Worm (Caenorhabditis elegans): ENCODE results near the gene K09B3.1.

The K09B3.1 gene

DNA sequence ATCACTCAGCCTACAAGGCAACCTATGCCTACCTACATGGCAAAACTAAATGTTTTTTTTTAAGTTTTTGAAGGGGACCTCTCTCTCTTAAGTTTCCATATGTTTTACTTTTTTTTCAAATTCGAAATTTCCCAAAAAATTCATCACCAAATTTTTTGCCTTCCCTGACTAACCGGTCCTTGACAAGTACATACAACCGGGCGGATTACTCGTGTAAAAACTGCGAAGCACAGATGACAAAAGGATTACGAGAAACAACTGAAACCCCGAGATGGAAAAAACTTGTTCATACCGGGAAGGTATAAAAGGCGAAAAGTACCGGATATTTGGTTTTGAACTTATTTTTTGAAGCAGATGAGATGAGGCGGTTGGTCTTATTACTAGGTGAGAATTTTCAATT, at the start of gene K09B3.1:
K09B3.1 (plus strand) TSS at position 301 of the 400 bp plus-strand sequence.
- TF ChIP-seq W03F9.2 (tag; optimal IDR thresholded peaks at IDR 0.05) = no peak
- no peak for TF ChIP-seq dao-5 (tag; optimal IDR thresholded peaks at IDR 0.05)
- TF ChIP-seq him-1 (tag; optimal IDR thresholded peaks at IDR 0.05) = no peak

DNA sequence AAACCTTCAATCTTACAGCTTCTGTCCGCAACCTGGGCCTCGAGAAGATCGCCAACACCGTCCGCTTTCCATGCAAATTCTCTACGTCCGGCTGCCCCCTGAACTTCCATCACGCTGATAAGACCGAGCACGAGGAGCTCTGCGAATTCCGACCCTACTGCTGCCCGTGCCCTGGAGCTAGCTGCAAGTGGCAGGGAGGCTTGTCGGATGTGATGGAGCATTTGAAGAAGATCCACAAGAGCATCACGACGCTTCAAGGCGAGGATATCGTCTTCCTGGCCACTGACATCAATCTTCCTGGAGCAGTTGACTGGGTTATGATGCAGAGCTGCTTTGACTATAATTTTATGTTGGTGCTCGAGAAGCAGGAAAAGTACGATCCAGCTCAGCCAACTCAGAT, 48.7 kb upstream of the K09B3.1 start:
- no peak for TF ChIP-seq him-1 (tag; optimal IDR thresholded peaks at IDR 0.05)
- no peak for TF ChIP-seq dao-5 (tag; optimal IDR thresholded peaks at IDR 0.05)
- no peak for TF ChIP-seq W03F9.2 (tag; optimal IDR thresholded peaks at IDR 0.05)

DNA sequence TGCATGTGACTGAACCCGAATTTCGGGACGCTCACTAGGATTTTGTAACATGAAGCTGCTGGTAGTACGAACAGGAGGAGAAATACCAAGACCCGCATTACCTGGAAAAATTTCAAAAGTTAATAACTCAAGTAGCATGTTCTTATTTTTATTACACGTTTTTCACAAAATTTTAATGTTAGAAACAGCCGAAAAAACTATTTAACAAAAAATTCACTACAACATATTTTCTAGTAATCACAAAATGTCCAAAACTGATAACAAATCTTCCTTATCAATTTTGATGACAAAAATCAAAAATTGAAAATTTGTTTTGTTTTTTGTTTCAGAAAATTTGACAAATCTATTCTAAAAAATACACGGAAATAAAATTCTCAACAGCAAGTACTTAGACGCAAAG, 43.5 kb upstream of the K09B3.1 start, which contains the start of gene ugt-45:
ugt-45 (minus strand) TSS at position 101 of the 400 bp plus-strand sequence.
- TF ChIP-seq W03F9.2 (tag; optimal IDR thresholded peaks at IDR 0.05) (no peak), dao-5 (tag; optimal IDR thresholded peaks at IDR 0.05) (no peak)

DNA sequence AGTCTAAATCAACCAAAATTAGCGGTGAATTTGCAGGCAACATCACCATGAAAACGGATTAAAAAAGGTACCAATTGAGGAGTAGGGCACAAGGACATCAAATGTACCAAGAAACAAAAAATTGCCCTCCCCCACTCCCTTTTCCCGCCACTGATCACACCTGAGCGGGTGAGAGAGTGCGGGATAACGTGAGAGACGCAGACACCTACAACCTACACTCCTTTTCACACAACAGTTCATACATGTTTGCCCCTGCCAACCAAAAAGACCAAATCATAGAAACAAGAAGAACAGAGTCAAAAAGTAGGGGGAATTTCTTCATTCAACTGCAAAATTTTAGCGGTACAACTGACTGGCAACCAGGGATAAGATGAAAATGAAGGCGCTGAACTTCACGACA, 42.3 kb upstream of the K09B3.1 start:
- TF ChIP-seq dao-5 (tag; optimal IDR thresholded peaks at IDR 0.05) (no peak), him-1 (tag; optimal IDR thresholded peaks at IDR 0.05) (no peak), W03F9.2 (tag; optimal IDR thresholded peaks at IDR 0.05) (no peak)

DNA sequence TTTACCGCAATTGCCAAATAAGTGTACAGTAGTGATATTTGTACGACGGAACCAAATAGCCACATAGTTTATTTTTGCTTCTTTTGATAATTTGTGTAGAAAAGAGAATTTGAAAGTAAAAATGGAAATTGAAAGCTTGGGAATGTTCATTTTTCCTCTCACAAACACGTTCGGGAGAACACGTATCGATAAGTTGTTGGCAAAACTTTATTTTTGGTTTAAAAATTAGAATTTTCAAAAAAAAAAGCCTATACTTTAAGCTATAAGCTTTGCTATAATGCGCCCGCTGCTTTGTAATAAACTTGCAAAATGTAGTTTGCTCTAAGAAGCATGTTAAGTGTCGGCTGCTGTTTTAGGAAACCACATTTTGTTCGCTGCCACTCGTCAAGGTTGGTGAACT, 39.2 kb upstream of the K09B3.1 start, which contains the start of gene Y37E11AR.7:
Y37E11AR.7 (minus strand) TSS at position 101 of the 400 bp plus-strand sequence.
- TF ChIP-seq W03F9.2 (tag; optimal IDR thresholded peaks at IDR 0.05) = no peak
- TF ChIP-seq him-1 (tag; optimal IDR thresholded peaks at IDR 0.05) = no peak
- no peak for TF ChIP-seq dao-5 (tag; optimal IDR thresholded peaks at IDR 0.05)

DNA sequence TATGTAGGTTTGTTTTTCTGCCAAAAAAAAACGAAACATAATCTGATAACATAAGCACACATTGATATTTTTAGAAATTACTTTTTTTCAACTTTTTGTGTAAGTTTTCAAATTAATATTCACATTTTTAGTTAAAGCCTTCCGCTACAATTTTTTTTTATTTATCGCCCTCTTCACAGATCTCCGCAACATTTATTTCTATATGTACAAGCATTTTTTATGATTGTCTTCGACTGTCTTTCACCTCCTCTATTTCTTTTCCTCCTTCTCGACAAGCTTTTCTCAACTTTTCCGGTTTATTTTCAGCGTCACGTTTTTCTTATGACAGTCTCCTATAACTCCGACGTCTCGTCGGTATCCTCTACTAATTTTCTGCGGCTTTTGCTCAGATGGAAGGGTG, 38.6 kb upstream of the K09B3.1 start, which contains the start of gene best-20:
best-20 (plus strand) TSS at position 301 of the 400 bp plus-strand sequence.
- TF ChIP-seq him-1 (tag; optimal IDR thresholded peaks at IDR 0.05) = no peak
- TF ChIP-seq dao-5 (tag; optimal IDR thresholded peaks at IDR 0.05) = no peak
- no peak for TF ChIP-seq W03F9.2 (tag; optimal IDR thresholded peaks at IDR 0.05)

DNA sequence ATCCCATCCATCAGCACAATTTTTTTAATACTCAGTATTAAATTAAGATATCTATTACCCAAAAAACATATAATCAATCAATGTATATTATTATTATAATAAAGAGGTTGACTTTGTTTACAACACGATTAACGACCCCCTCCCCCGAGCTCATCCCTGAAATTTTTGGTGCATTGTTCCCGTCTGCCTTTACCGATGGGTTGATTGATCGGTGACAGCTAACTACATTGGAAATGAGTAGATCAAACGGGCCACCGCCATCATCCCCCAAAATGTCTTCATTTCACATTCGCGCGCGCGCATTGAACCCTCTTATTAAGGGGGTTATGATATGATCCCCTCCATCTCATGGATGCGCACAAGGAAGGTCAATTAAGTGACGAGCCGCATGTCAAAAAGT, 34.7 kb upstream of the K09B3.1 start:
- TF ChIP-seq him-1 (tag; optimal IDR thresholded peaks at IDR 0.05) (no peak), W03F9.2 (tag; optimal IDR thresholded peaks at IDR 0.05) (no peak), dao-5 (tag; optimal IDR thresholded peaks at IDR 0.05) (no peak)

DNA sequence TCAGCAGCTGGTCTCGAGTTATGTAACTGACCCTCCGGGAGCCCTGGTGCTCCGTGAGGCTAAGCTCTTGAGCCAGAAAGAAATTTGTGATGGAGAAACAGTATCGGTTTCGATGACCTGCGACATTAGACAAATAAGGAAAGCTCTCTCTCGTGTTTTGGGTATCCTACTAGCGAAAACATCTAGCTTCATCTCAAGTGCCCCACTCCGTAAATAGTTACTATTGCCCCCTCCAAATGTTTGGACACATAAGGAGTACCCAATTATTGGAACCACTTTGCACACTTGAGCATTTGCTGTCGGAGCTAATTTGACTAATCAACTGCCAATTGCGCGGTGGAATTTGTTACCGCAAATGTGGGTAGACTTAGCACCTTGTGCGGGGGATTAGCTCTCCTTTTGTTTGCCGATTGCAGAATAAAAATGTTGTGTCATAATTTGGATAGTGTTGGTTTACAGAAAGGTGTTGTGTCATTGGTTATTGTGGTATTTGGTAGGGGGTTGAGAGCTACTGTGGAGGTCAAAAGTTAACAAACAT, 30.5 kb upstream of the K09B3.1 start:
- TF ChIP-seq him-1 (tag; optimal IDR thresholded peaks at IDR 0.05) = no peak
- no peak for TF ChIP-seq W03F9.2 (tag; optimal IDR thresholded peaks at IDR 0.05)
- TF ChIP-seq dao-5 (tag; optimal IDR thresholded peaks at IDR 0.05) = no peak

DNA sequence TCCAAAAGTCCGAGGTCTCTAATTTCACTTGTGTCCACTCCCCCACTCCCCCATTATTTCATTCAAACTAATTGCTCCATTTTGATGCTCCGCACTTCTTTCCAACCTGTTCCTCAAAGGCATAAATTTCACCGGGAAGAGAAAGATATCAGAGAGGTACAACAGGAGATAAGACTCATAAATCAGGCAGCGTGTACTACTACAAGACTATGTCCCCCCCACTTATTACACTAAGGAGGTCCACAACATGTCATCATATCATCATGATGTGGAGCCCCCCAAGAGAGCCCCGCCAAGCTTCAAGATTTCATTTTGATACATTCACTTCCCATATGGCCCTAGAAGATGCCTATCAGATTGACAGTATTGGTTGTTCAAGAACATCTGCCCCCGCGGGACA, 29.1 kb upstream of the K09B3.1 start:
- TF ChIP-seq him-1 (tag; optimal IDR thresholded peaks at IDR 0.05) (no peak), W03F9.2 (tag; optimal IDR thresholded peaks at IDR 0.05) (no peak), dao-5 (tag; optimal IDR thresholded peaks at IDR 0.05) (no peak)

DNA sequence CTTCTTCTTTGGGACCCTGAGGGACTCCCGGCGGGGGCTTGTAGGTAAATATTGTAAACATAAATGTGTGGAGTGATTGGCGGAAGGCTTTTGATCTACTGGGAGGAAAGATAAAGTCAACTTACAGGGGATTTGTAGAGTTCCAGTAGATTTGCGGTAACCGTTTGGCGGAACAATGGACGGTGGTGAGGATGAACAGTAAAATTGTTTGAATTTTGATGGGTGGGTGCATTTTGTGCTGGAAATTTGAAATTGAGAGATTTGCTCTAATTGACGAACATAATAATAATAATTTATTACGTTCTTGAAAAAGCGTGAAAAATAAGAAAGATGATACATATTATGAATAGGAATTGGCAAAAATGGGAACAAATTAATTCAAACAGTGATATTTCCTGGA, 27.9 kb upstream of the K09B3.1 start, which contains the start of gene vab-2:
vab-2 (minus strand) TSS at position 238 of the 400 bp plus-strand sequence.
- TF ChIP-seq W03F9.2 (tag; optimal IDR thresholded peaks at IDR 0.05) (no peak), dao-5 (tag; optimal IDR thresholded peaks at IDR 0.05) (no peak), him-1 (tag; optimal IDR thresholded peaks at IDR 0.05) (no peak)

DNA sequence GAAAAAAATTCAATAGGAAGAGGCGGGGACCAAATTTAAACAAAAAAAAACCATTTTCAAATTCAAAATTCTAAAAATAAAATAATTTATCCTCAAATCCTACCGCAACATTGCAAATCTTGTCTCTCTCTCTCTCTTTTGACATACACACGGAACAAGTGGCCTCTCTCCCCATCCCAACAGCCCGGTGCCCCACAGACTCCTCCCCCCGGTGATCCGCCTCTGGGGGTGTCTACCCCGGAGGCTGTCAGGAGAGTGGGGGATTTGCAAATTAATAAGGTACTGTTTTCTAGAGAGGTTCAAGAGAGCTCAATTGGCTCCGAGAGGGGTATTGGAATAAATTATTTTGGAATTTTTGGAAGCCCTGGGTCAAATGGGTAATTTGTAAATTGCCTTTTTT, 26.8 kb upstream of the K09B3.1 start:
- no peak for TF ChIP-seq dao-5 (tag; optimal IDR thresholded peaks at IDR 0.05)
- no peak for TF ChIP-seq him-1 (tag; optimal IDR thresholded peaks at IDR 0.05)
- TF ChIP-seq W03F9.2 (tag; optimal IDR thresholded peaks at IDR 0.05) = no peak

DNA sequence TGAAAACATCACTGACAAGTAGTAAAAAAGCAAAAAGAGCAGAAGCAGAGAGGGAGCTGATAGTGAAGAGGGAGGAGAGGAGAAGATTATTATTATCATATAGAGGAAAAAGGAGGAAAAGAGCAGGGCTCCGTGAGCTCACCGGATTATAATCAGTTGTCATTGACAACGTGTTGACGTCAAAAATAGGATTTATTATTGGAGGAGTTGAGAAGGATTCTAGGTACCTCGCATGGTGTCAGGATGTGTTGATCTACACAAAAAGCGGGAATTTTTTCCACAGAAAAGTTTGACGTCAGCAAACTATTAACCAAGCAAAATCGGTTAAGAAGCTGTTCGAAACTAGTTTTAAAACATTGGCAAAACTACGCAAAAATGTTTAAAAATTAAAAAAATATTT, 20.4 kb upstream of the K09B3.1 start:
- TF ChIP-seq dao-5 (tag; optimal IDR thresholded peaks at IDR 0.05) (no peak), him-1 (tag; optimal IDR thresholded peaks at IDR 0.05) (no peak), W03F9.2 (tag; optimal IDR thresholded peaks at IDR 0.05) (no peak)

DNA sequence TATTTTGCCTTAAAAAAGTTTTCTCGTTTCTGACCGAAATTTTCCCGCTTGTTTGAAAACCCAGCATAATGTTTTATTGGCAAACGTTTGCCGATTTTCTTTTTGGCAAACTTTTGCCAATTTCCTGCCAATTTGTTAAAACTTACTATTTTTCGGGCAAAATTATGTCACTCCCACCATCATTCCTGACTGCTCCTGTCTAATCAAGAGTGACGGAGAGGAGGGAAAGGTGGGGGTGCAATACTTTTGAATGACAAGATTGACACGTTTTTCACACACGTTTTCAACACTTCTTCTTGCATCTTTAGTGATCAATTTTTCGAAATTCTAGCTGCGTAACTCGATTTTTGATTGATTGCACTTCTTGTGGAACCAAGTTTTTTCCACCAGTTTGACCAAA, 13.0 kb upstream of the K09B3.1 start:
- no peak for TF ChIP-seq W03F9.2 (tag; optimal IDR thresholded peaks at IDR 0.05)

DNA sequence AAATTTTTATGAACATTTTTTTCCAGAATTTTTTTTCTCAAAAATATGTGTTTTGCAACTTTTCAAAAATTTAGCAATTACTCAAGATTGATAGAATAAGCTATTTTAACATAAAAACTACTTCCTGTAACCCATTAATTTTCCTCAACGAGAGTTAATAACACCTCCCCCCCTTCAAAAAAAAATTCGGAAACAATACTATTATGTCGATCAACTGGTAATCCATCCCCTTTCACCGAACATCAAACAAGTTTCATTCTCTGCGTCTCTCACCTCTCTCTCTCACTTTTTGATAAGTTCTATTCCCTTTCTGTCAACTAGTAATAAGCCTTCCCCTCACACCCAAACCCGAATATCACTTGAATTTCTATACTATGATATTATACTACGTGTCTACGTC, 10.6 kb upstream of the K09B3.1 start, which contains the start of gene glct-6:
glct-6 (plus strand) TSS at position 301 of the 400 bp plus-strand sequence.
- no peak for TF ChIP-seq W03F9.2 (tag; optimal IDR thresholded peaks at IDR 0.05)
- no peak for TF ChIP-seq dao-5 (tag; optimal IDR thresholded peaks at IDR 0.05)
- no peak for TF ChIP-seq him-1 (tag; optimal IDR thresholded peaks at IDR 0.05)

DNA sequence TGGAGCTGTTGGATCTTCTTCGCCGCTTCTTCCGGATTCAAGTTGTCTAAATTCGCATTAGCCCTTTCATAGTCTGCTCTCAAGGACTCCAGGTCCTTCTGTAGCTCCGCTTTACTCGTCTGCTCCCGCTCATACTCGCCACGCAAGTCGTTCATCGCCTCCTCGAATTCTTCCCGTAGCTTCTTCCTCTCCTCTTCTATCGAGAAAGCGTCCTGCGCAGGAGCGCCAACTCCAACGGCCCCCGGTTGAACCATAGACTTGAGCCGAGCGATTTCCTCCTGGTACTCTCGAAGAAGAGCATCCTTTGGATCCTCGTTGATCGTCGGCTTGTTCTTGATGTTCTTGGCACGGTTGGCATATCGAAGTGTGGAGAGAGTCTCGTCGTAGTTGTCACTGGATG, 2.9 kb downstream of the K09B3.1 start:
- TF ChIP-seq dao-5 (tag; optimal IDR thresholded peaks at IDR 0.05) (no peak), him-1 (tag; optimal IDR thresholded peaks at IDR 0.05) (no peak)
